Fruit fly (Drosophila melanogaster): Measurements from ENCODE around the gene TTLL6B.

TTLL6B gene

DNA sequence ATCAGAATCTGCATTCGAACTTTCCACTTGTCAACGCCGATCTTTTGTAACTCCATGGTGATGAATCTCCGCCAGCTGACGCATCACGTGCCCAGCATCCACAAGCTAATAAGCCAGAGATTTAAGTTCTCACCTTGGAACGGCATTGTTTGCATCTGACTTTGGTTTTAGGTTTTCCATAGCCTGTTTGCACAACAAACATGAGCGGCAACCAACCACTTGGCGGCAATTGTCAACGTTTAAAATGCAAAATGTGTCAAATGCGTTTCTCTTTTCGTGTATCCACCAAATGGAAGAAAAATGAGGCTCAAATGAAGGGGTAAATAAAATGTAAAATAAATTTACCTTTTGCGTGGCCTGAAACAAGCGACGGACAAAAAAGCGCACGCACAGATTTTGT, 48.5 kb downstream of the TTLL6B start:
- TF ChIP-seq CG17806 (tag; optimal IDR thresholded peaks at IDR 0.05) (no peak), gl (tag; optimal IDR thresholded peaks at IDR 0.05) (no peak), CG13204 (GFP tag; optimal IDR thresholded peaks at IDR 0.05) (no peak), fd96Ca (GFP tag; IDR thresholded peaks at IDR 0.05) (no peak), CG12605 (GFP tag; IDR thresholded peaks at IDR 0.05) (no peak), CG15710 (tag; optimal IDR thresholded peaks at IDR 0.05) (no peak), CG10348 (GFP tag; IDR thresholded peaks at IDR 0.05) (no peak), Pif1A (GFP tag; optimal IDR thresholded peaks at IDR 0.05) (no peak), EcR (GFP tag; optimal IDR thresholded peaks at IDR 0.05) (no peak)

dm6 chr3R:27201538-27202281, 49.1 kb downstream of the TTLL6B start:
- no peak for TF ChIP-seq rn (GFP tag; IDR thresholded peaks at IDR 0.05)
- peak; percentile 76 for TF ChIP-seq CG34367 (tag; optimal IDR thresholded peaks at IDR 0.05)
- TF ChIP-seq CG4496 (GFP tag; IDR thresholded peaks at IDR 0.05), result peak; percentile 18; the same call in 1 of the 3 replicates
- TF ChIP-seq Snoo (tag; optimal IDR thresholded peaks at IDR 0.05), result peak; percentile 71
- TF ChIP-seq EcR (GFP tag; optimal IDR thresholded peaks at IDR 0.05), result peak; percentile 34
- TF ChIP-seq CG8159 (tag; optimal IDR thresholded peaks at IDR 0.05), result peak; percentile 93
- 0 out of 2 replicates have a peak, but pooled peaks have one; percentile 15 for TF ChIP-seq CG12605 (GFP tag; IDR thresholded peaks at IDR 0.05)
- TF ChIP-seq Pif1A (GFP tag; optimal IDR thresholded peaks at IDR 0.05), result peak; percentile 19
- peak; percentile 40 for TF ChIP-seq Pif1B (GFP tag; optimal IDR thresholded peaks at IDR 0.05)
- TF ChIP-seq CG15710 (tag; optimal IDR thresholded peaks at IDR 0.05), result peak; percentile 88
- TF ChIP-seq CG17806 (tag; optimal IDR thresholded peaks at IDR 0.05), result peak; percentile 87
- no peak for TF ChIP-seq fd96Ca (GFP tag; IDR thresholded peaks at IDR 0.05)
- peak; percentile 92 for TF ChIP-seq CG9948 (tag; optimal IDR thresholded peaks at IDR 0.05)
- no peak for TF ChIP-seq CG10348 (GFP tag; IDR thresholded peaks at IDR 0.05)
- peak; percentile 57 for TF ChIP-seq gl (tag; optimal IDR thresholded peaks at IDR 0.05)
- TF ChIP-seq D1 (tag; optimal IDR thresholded peaks at IDR 0.05), result peak; percentile 79
- peak; percentile 81 for TF ChIP-seq CG14655 (GFP tag; optimal IDR thresholded peaks at IDR 0.05)
- peak; percentile 42 for TF ChIP-seq CG8301 (tag; optimal IDR thresholded peaks at IDR 0.05)
- TF ChIP-seq CG32121 (GFP tag; IDR thresholded peaks at IDR 0.05), result no peak
- no peak for TF ChIP-seq Ets98B (GFP tag; IDR thresholded peaks at IDR 0.05)
- TF ChIP-seq CG13204 (GFP tag; optimal IDR thresholded peaks at IDR 0.05), result no peak

DNA sequence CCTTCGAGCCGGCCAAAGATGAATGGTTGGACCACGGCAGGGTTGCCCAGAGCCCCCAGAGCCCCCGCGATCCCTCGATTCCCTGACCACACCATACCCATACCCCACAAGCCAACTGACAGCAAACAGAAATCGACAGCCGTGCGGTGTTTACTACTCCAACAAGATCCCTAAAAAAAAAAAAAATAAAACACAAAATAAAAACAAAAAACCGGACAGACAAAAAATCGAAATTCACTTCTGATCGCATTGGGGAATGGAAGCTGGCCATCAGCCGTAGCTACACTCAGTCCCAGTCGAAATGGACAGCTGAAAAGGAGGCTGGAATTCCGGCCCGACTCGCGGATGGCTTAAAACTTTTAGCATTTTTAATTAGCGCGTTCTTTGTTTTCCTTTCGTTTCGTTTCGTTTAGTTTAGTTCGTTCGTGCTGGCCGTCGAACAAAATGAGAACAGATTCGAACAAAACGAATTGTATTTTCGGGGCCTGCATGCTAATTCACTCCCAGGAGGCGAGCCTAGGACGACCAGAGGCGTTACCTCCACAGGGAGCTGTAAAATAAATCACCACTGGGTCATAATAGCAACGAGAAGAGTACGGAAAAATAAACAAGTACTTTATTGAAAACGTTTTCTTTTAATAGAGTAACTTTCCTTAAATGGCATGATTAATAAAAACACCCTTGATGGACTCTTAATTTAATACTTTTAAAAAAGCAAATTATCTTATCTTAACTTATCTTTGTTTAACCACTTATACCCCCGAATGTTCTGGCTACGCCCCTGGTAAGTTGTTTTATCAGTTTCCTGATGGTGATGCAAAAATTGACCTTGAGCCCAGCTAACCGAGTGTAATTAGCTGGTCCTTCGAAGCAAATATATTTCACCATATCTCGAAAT, 51.7 kb downstream of the TTLL6B start:
- TF ChIP-seq Pif1B (GFP tag; optimal IDR thresholded peaks at IDR 0.05) (no peak), CG15710 (tag; optimal IDR thresholded peaks at IDR 0.05) (peak; percentile 79), CG13204 (GFP tag; optimal IDR thresholded peaks at IDR 0.05) (peak; percentile 10), CG17806 (tag; optimal IDR thresholded peaks at IDR 0.05) (peak; percentile 43), CG34367 (tag; optimal IDR thresholded peaks at IDR 0.05) (peak; percentile 11), fd96Ca (GFP tag; IDR thresholded peaks at IDR 0.05) (no peak), CG10348 (GFP tag; IDR thresholded peaks at IDR 0.05) (no peak), D1 (tag; optimal IDR thresholded peaks at IDR 0.05) (no peak), Pif1A (GFP tag; optimal IDR thresholded peaks at IDR 0.05) (no peak), CG4496 (GFP tag; IDR thresholded peaks at IDR 0.05) (no peak), CG9948 (tag; optimal IDR thresholded peaks at IDR 0.05) (peak; percentile 46), CG8159 (tag; optimal IDR thresholded peaks at IDR 0.05) (peak; percentile 78)
